Worm (Caenorhabditis elegans) whole organism, L1 larva: ENCODE measurements around the gene nas-7.

ENCODE experiments used
- C16A3.4 ChIP-seq: fragments of 150-350 bp; optimal IDR thresholded peaks from 2 replicates; lab custom pipeline; 2014; ENCODE audit warnings: missing biosample characterization, missing genetic modification characterization
- C34B4.2 ChIP-seq: sonication (generic microtip); optimal IDR thresholded peaks from 2 replicates; lab custom pipeline; 2017; ENCODE audit warnings: mild to moderate bottlenecking, missing genetic modification characterization, missing compliant biosample characterization
- F16B12.6 ChIP-seq: fragments of 150-350 bp; optimal IDR thresholded peaks from 2 replicates; lab custom pipeline; 2014; ENCODE audit warnings: missing biosample characterization, missing genetic modification characterization
- blmp-1 ChIP-seq: fragments of 150-350 bp; optimal IDR thresholded peaks from 2 replicates; lab custom pipeline; 2014; ENCODE audit warnings: missing biosample characterization, missing genetic modification characterization
- ceh-82 ChIP-seq, 3 experiments: fragments of 150-350 bp in 1 of 3; sonication (generic microtip) in 2 of 3; optimal IDR thresholded peaks; 2 replicates each; lab custom pipeline; 2014 to 2017; ENCODE audit warnings: missing biosample characterization in 3 of 3, missing genetic modification characterization in 3 of 3
- dsc-1 ChIP-seq: sonication (generic microtip); optimal IDR thresholded peaks from 2 replicates; lab custom pipeline; 2016; ENCODE audit warnings: mild to moderate bottlenecking, missing genetic modification characterization, missing compliant biosample characterization
- efl-3 ChIP-seq: fragments of 200-800 bp; sonication (Bioruptor generic); optimal IDR thresholded peaks from 2 replicates; lab custom pipeline; 2018; ENCODE audit warnings: mild to moderate bottlenecking, missing genetic modification characterization, missing compliant biosample characterization
- egl-27 ChIP-seq, 2 experiments: fragments of 150-350 bp in 1 of 2; sonication (generic microtip); optimal IDR thresholded peaks; 3 replicates each; lab custom pipeline; 2017 to 2018; ENCODE audit warnings: missing biosample characterization in 2 of 2, missing genetic modification characterization in 2 of 2, missing genetic modification reagents in 2 of 2
- elt-3 ChIP-seq, 6 experiments: fragments of 150-350 bp in 1 of 6; sonication (generic microtip); optimal IDR thresholded peaks; 2 replicates each; lab custom pipeline; 2017 to 2018; ENCODE audit warnings: missing biosample characterization in 6 of 6, missing genetic modification characterization in 6 of 6, inconsistent platforms in 1 of 6
- fkh-4 ChIP-seq: sonication (generic microtip); optimal IDR thresholded peaks from 2 replicates; lab custom pipeline; 2016; ENCODE audit warnings: missing compliant biosample characterization, missing genetic modification characterization, borderline replicate concordance
- fkh-8 ChIP-seq: sonication (generic microtip); optimal IDR thresholded peaks from 2 replicates; lab custom pipeline; 2016; ENCODE audit warnings: mild to moderate bottlenecking, missing genetic modification characterization, missing compliant biosample characterization
- grh-1 ChIP-seq: fragments of 200-800 bp; sonication (Bioruptor generic); IDR thresholded peaks from 2 replicates; pipeline ENCODE4 v1.3.6; 2022; ENCODE audit warnings: missing genetic modification reagents, missing genetic modification characterization, missing compliant biosample characterization
- irx-1 ChIP-seq: sonication (generic microtip); optimal IDR thresholded peaks from 2 replicates; lab custom pipeline; 2016; ENCODE audit warnings: missing genetic modification characterization, missing compliant biosample characterization
- isw-1 ChIP-seq: fragments of 200-800 bp; sonication (Bioruptor generic); IDR thresholded peaks from 2 replicates; pipeline ENCODE4 v1.3.6; 2022; ENCODE audit warnings: missing genetic modification characterization, missing compliant biosample characterization
- lin-13 ChIP-seq: fragments of 150-350 bp; optimal IDR thresholded peaks from 2 replicates; lab custom pipeline; 2014; ENCODE audit warnings: missing biosample characterization, missing genetic modification reagents, missing genetic modification characterization
- lin-14 ChIP-seq: fragments of 200-800 bp; sonication (Bioruptor generic); optimal IDR thresholded peaks from 2 replicates; lab custom pipeline; 2018; ENCODE audit warnings: mild to moderate bottlenecking, missing genetic modification characterization, moderate library complexity, missing compliant biosample characterization
- lin-15B ChIP-seq: fragments of 150-350 bp; sonication (generic microtip); optimal IDR thresholded peaks from 3 replicates; lab custom pipeline; 2014; ENCODE audit warnings: missing biosample characterization, missing genetic modification characterization
- mep-1 ChIP-seq: fragments of 150-350 bp; optimal IDR thresholded peaks from 2 replicates; lab custom pipeline; 2014; ENCODE audit warnings: missing biosample characterization, missing genetic modification characterization
- nhr-19 ChIP-seq: fragments of 200-800 bp; sonication (Bioruptor generic); conservative IDR thresholded peaks from 2 replicates; pipeline ENCODE4 v1.3.6; 2022; ENCODE audit warnings: missing genetic modification characterization, missing compliant biosample characterization
- nhr-20 ChIP-seq: sonication (generic microtip); optimal IDR thresholded peaks from 2 replicates; lab custom pipeline; 2016; ENCODE audit warnings: mild to moderate bottlenecking, missing genetic modification characterization, missing compliant biosample characterization
- nhr-237 ChIP-seq: fragments of 150-350 bp; optimal IDR thresholded peaks from 2 replicates; lab custom pipeline; 2014; ENCODE audit warnings: missing biosample characterization, missing genetic modification characterization
- nhr-47 ChIP-seq: sonication (generic microtip); optimal IDR thresholded peaks from 2 replicates; lab custom pipeline; 2016; ENCODE audit warnings: mild to moderate bottlenecking, missing genetic modification characterization, moderate library complexity, missing compliant biosample characterization
- nhr-71 ChIP-seq: sonication (generic microtip); optimal IDR thresholded peaks from 2 replicates; lab custom pipeline; 2016; ENCODE audit warnings: mild to moderate bottlenecking, missing genetic modification characterization, moderate library complexity, missing compliant biosample characterization
- nhr-77 ChIP-seq: fragments of 150-350 bp; optimal IDR thresholded peaks from 2 replicates; lab custom pipeline; 2014; ENCODE audit warnings: missing biosample characterization, missing genetic modification characterization
- nhr-85 ChIP-seq: sonication (generic microtip); peaks from one replicate; lab custom pipeline; 2016; ENCODE audit warnings: missing genetic modification characterization, inconsistent platforms, missing compliant biosample characterization
- nhr-90 ChIP-seq: sonication (generic microtip); optimal IDR thresholded peaks from 2 replicates; lab custom pipeline; 2016; ENCODE audit warnings: mild to moderate bottlenecking, missing genetic modification characterization, missing compliant biosample characterization; ENCODE audit not compliant: poor library complexity
- skn-1 ChIP-seq: fragments of 150-350 bp; optimal IDR thresholded peaks from 2 replicates; lab custom pipeline; 2014; ENCODE audit warnings: missing biosample characterization, missing genetic modification characterization
- snpc-4 ChIP-seq: fragments of 150-350 bp; optimal IDR thresholded peaks from 2 replicates; lab custom pipeline; 2014; ENCODE audit warnings: missing biosample characterization, missing genetic modification characterization
- snu-23 ChIP-seq: sonication (generic microtip); optimal IDR thresholded peaks from 2 replicates; lab custom pipeline; 2016; ENCODE audit warnings: missing genetic modification characterization, missing compliant biosample characterization
- swsn-7 ChIP-seq: sonication (generic microtip); optimal IDR thresholded peaks from 2 replicates; lab custom pipeline; 2016; ENCODE audit warnings: missing genetic modification characterization, missing compliant biosample characterization
- tbx-2 ChIP-seq: sonication (generic microtip); optimal IDR thresholded peaks from 2 replicates; lab custom pipeline; 2016; ENCODE audit warnings: missing genetic modification characterization, missing compliant biosample characterization
- tlp-1 ChIP-seq: fragments of 150-350 bp; optimal IDR thresholded peaks from 2 replicates; lab custom pipeline; 2014; ENCODE audit warnings: missing biosample characterization, missing genetic modification characterization
- unc-98 ChIP-seq: fragments of 200-800 bp; sonication (Bioruptor generic); IDR thresholded peaks from 2 replicates; pipeline ENCODE4 v1.3.6; 2022; ENCODE audit warnings: missing genetic modification characterization, missing compliant biosample characterization
- vab-15 ChIP-seq: sonication (generic microtip); optimal IDR thresholded peaks from 2 replicates; lab custom pipeline; 2017; ENCODE audit warnings: missing genotype, mild to moderate bottlenecking, missing genetic modification characterization, missing compliant biosample characterization
- zip-4 ChIP-seq: fragments of 200-800 bp; sonication (Bioruptor generic); optimal IDR thresholded peaks from 2 replicates; lab custom pipeline; 2018; ENCODE audit warnings: mild to moderate bottlenecking, missing genetic modification characterization, moderate library complexity, missing compliant biosample characterization
- ztf-4 ChIP-seq: fragments of 150-350 bp; optimal IDR thresholded peaks from 2 replicates; lab custom pipeline; 2014; ENCODE audit warnings: missing biosample characterization, missing genetic modification characterization

nas-7 gene

DNA sequence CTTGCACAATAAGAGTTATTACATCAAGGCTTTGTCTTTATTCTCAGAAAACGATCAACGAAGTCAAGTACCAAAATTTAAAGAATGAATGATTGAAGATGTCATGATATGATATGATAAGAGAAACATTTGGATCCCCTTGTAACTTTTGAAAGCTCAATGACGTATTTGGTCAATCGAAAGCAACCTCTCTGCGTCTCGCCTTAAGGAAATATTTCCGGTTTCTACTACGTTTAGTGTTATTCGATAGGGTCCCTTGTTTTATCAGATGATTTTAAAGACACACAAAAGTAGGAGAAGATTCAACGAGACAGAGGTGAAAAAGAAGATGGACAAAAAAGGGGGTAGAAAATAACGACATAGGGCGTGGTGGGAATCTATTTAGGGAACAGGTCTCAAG is 10.8 kb upstream of the nas-7 start:
- TF ChIP-seq F16B12.6 (tag; lab: Kevin White, UChicago) (no peak), fkh-4 (tag; lab: Kevin White, UChicago) (no peak), skn-1 (no peak), nhr-19 (GFP tag; lab: Robert Waterston, UW) (peak; percentile 18), nhr-71 (peak; percentile 59), nhr-85 (peak; percentile 91), nhr-20 (tag; lab: Kevin White, UChicago) (peak; percentile 49), tbx-2 (tag; lab: Kevin White, UChicago) (peak; percentile 37), ztf-4 (no peak), zip-4 (GFP tag; lab: Kevin White, UChicago) (no peak), nhr-77 (tag; lab: Kevin White, UChicago) (no peak), grh-1 (GFP tag; lab: Robert Waterston, UW) (peak; percentile 36; the same call in 1 of the 2 replicates), blmp-1 (tag; lab: Kevin White, UChicago) (peak; percentile 76), elt-3 (tag; optimal IDR thresholded peaks at IDR 0.05; lab: Kevin White, UChicago) (peak in 5 of 6 experiments; percentile 32 to 73 (median 61)), C34B4.2 (tag; lab: Kevin White, UChicago) (no peak), dsc-1 (peak; percentile 12), snu-23 (GFP tag; lab: Kevin White, UChicago) (peak; percentile 14), lin-14 (GFP tag; lab: Kevin White, UChicago) (peak; percentile 44), irx-1 (tag; lab: Kevin White, UChicago) (no peak), ceh-82 (tag; optimal IDR thresholded peaks at IDR 0.05; lab: Kevin White, UChicago) (no peak)

DNA sequence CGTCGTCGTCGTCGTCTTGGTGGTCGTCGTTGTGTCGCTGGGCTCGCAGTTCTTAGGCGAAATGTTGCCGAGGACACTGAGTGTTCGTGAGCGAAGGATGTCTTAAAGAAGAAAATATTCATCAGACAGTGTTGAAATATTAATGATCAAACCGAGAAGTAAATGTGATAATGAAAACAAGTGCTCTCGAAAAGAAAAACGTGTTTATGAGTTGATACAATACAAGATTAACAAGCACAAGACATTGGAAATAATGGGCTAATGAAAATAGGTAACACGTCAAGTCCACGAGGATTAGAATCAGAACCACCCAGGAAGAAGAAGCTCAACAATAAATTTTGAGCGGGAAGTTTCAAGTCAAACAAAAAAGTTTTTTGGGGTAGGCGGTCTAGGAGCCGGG is 9.4 kb upstream of the nas-7 start, which contains the start of gene K02A2.5:
K02A2.5 (minus strand) TSS at position 101 of the 400 bp plus-strand sequence.
- TF ChIP-seq irx-1 (tag; lab: Kevin White, UChicago) (no peak), lin-13 (GFP tag; lab: Kevin White, UChicago) (no peak), F16B12.6 (tag; lab: Kevin White, UChicago) (no peak), tlp-1 (tag; lab: Kevin White, UChicago) (no peak), isw-1 (GFP tag; lab: Robert Waterston, UW) (no peak), snu-23 (GFP tag; lab: Kevin White, UChicago) (no peak), snpc-4 (tag; lab: Kevin White, UChicago) (no peak), egl-27 (tag; optimal IDR thresholded peaks at IDR 0.05; lab: Kevin White, UChicago) (no peak), ztf-4 (no peak), efl-3 (GFP tag; lab: Kevin White, UChicago) (no peak), C34B4.2 (tag; lab: Kevin White, UChicago) (no peak), unc-98 (GFP tag; lab: Robert Waterston, UW) (no peak), nhr-90 (tag; lab: Kevin White, UChicago) (no peak), ceh-82 (tag; optimal IDR thresholded peaks at IDR 0.05; lab: Kevin White, UChicago) (no peak), fkh-8 (tag; lab: Kevin White, UChicago) (no peak), C16A3.4 (tag; lab: Kevin White, UChicago) (no peak), swsn-7 (no peak), lin-15B (no peak), vab-15 (tag; lab: Kevin White, UChicago) (no peak), nhr-47 (tag; lab: Kevin White, UChicago) (no peak)
- TF ChIP-seq, all 84 proteins: peak for 0

DNA sequence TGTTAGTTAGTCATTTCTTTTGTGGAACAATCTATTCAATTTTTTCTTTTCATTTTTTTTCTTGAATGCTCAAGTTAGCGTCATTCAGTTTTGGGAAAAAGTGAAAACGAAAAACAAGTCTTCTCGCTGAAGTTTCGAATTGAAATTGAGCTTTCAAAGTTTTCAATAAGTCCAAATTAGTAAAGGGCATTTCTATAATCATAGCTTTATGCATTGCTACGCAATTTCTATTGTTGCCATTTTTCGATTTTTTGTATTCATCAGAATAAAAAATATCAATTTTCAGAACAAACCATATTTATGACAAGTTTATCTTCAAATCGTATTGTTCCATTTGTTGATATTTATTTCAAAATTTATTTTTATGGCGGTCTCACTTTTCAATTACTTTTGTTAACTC is 5.7 kb upstream of the nas-7 start, which contains the start of gene srd-55:
srd-55 (plus strand) TSS at position 301 of the 400 bp plus-strand sequence.
- no peak for TF ChIP-seq mep-1 (tag; lab: Kevin White, UChicago)
- TF ChIP-seq, all 84 proteins: peak for 0

DNA sequence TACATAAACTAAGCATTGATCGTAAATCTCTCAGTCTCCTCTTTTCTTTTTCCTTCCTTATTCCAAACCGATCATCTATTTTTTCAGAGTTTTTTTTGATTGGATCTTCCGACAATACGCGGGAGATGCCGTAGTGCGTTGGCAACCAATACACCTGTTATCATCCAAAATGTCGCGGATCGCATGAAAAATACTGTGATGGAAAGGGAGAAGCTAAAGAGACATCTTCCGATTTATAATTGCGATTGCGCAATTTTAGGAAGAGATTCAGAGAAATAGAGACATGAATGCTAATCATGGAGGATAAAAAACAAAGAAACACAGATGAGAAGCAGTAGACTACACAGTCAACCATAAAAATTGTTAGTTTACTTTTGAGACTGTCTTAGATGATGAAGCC is 3.9 kb upstream of the nas-7 start:
- TF ChIP-seq blmp-1 (tag; lab: Kevin White, UChicago), result peak; percentile 67
- no peak for TF ChIP-seq egl-27 (tag; optimal IDR thresholded peaks at IDR 0.05; lab: Kevin White, UChicago)
- no peak for TF ChIP-seq nhr-20 (tag; lab: Kevin White, UChicago)
- no peak for TF ChIP-seq nhr-237 (tag; lab: Kevin White, UChicago)
- TF ChIP-seq nhr-85, result no peak
- no peak for TF ChIP-seq fkh-4 (tag; lab: Kevin White, UChicago)
